Worm (Caenorhabditis elegans) whole organism, L4 larva: ENCODE results near the gene C25F9.10.

Source experiments
- aha-1 ChIP-seq: fragments of 150-350 bp; peaks from one replicate; lab custom pipeline; 2014; ENCODE audit warnings: missing biosample characterization, missing genetic modification characterization
- ceh-44 ChIP-seq: fragments of 200-800 bp; sonication (Bioruptor generic); IDR thresholded peaks from 2 replicates; pipeline ENCODE4 v1.3.6; 2022; ENCODE audit warnings: missing genetic modification reagents, missing genetic modification characterization, missing compliant biosample characterization
- ceh-62 ChIP-seq: sonication (generic microtip); optimal IDR thresholded peaks from 2 replicates; lab custom pipeline; 2017; ENCODE audit warnings: missing biosample characterization, missing genetic modification characterization
- ceh-82 ChIP-seq: sonication (generic microtip); optimal IDR thresholded peaks from 2 replicates; lab custom pipeline; 2017; ENCODE audit warnings: missing biosample characterization, missing genetic modification characterization
- ces-1 ChIP-seq: fragments of 150-350 bp; sonication (generic microtip); optimal IDR thresholded peaks from 4 replicates; lab custom pipeline; 2014; ENCODE audit warnings: missing biosample characterization, missing genetic modification reagents, missing genetic modification characterization
- daf-16 ChIP-seq, 3 experiments: sonication (generic microtip); optimal IDR thresholded peaks; 2 replicates each; lab custom pipeline; 2016 to 2017; ENCODE audit warnings: missing genetic modification characterization in 3 of 3, missing genetic modification reagents in 3 of 3, mild to moderate bottlenecking in 2 of 3, missing compliant biosample characterization in 2 of 3, missing biosample characterization in 1 of 3, moderate library complexity in 1 of 3
- daf-19 ChIP-seq: fragments of 200-800 bp; sonication (Bioruptor generic); conservative IDR thresholded peaks from 2 replicates; pipeline ENCODE4 v1.3.6; 2022; ENCODE audit warnings: missing genetic modification characterization, missing compliant biosample characterization
- dmd-9 ChIP-seq: fragments of 200-800 bp; sonication (Bioruptor generic); IDR thresholded peaks from 2 replicates; pipeline ENCODE4 v1.3.6; 2022; ENCODE audit warnings: missing genetic modification reagents, missing genetic modification characterization, missing compliant biosample characterization
- duxl-1 ChIP-seq: sonication (generic microtip); optimal IDR thresholded peaks from 2 replicates; lab custom pipeline; 2016; ENCODE audit warnings: mild to moderate bottlenecking, missing genetic modification characterization, moderate library complexity, missing compliant biosample characterization; ENCODE audit not compliant: poor library complexity
- hif-1 ChIP-seq, 2 experiments: sonication (generic microtip); optimal IDR thresholded peaks; 2 replicates each; lab custom pipeline; 2016 to 2017; ENCODE audit warnings: missing compliant biosample characterization in 2 of 2, missing genetic modification characterization in 2 of 2, missing genetic modification reagents in 2 of 2, missing genotype in 2 of 2, mild to moderate bottlenecking in 1 of 2
- lin-1 ChIP-seq: fragments of 200-800 bp; sonication (Bioruptor generic); IDR thresholded peaks from 2 replicates; pipeline ENCODE4 v1.3.6; 2022; ENCODE audit warnings: missing genetic modification reagents, missing genetic modification characterization, missing compliant biosample characterization
- lin-29 ChIP-seq: fragments of 200-800 bp; sonication (Bioruptor generic); IDR thresholded peaks from 2 replicates; pipeline ENCODE4 v1.3.6; 2022; ENCODE audit warnings: missing genetic modification reagents, missing genetic modification characterization, missing compliant biosample characterization
- mdt-29 ChIP-seq: fragments of 200-800 bp; sonication (Bioruptor generic); IDR thresholded peaks from 2 replicates; pipeline ENCODE4 v1.3.6; 2022; ENCODE audit warnings: missing genetic modification reagents, missing genetic modification characterization, missing compliant biosample characterization
- mxl-2 ChIP-seq: fragments of 200-800 bp; sonication (Bioruptor generic); conservative IDR thresholded peaks from 2 replicates; pipeline ENCODE4 v1.3.6; 2022; ENCODE audit warnings: missing genetic modification reagents, missing genetic modification characterization, missing compliant biosample characterization
- nhr-42 ChIP-seq: fragments of 200-800 bp; sonication (Bioruptor generic); IDR thresholded peaks from 2 replicates; pipeline ENCODE4 v1.3.6; 2022; ENCODE audit warnings: missing genetic modification characterization, missing compliant biosample characterization
- nhr-48 ChIP-seq: sonication (generic microtip); optimal IDR thresholded peaks from 2 replicates; lab custom pipeline; 2016; ENCODE audit warnings: mild to moderate bottlenecking, missing genetic modification characterization, missing compliant biosample characterization
- pha-4 ChIP-seq, 2 experiments: fragments of 150-350 bp in 1 of 2; fragments of 200-800 bp in 1 of 2; sonication (Bioruptor generic) in 1 of 2; IDR thresholded peaks in 1 of 2; optimal IDR thresholded peaks in 1 of 2; 2 replicates each; pipeline versions ENCODE4 v1.3.6 to Lab custom; 2014 to 2022; ENCODE audit warnings: missing genetic modification characterization in 2 of 2, missing genetic modification reagents in 2 of 2, missing biosample characterization in 1 of 2, missing compliant biosample characterization in 1 of 2
- pqm-1 ChIP-seq: sonication (generic microtip); optimal IDR thresholded peaks from 2 replicates; lab custom pipeline; 2017; ENCODE audit warnings: missing biosample characterization, missing genetic modification characterization
- saeg-2 ChIP-seq: fragments of 200-800 bp; sonication (Bioruptor generic); IDR thresholded peaks from 2 replicates; pipeline ENCODE4 v1.3.6; 2022; ENCODE audit warnings: missing genetic modification reagents, missing genetic modification characterization, missing compliant biosample characterization
- set-16 ChIP-seq: fragments of 200-800 bp; sonication (Bioruptor generic); IDR thresholded peaks from 2 replicates; pipeline ENCODE4 v1.3.6; 2022; ENCODE audit warnings: missing genetic modification reagents, missing genetic modification characterization, missing compliant biosample characterization
- skn-1 ChIP-seq: fragments of 150-350 bp; optimal IDR thresholded peaks from 2 replicates; lab custom pipeline; 2014; ENCODE audit warnings: missing biosample characterization, missing genetic modification characterization
- spr-1 ChIP-seq: sonication (generic microtip); optimal IDR thresholded peaks from 2 replicates; lab custom pipeline; 2016; ENCODE audit warnings: mild to moderate bottlenecking, missing genetic modification characterization, missing compliant biosample characterization
- tag-97 ChIP-seq: fragments of 200-800 bp; sonication (Bioruptor generic); IDR thresholded peaks from 2 replicates; pipeline ENCODE4 v1.3.6; 2022; ENCODE audit warnings: missing genetic modification characterization, missing compliant biosample characterization
- unc-39 ChIP-seq: sonication (generic microtip); optimal IDR thresholded peaks from 2 replicates; lab custom pipeline; 2017; ENCODE audit warnings: missing biosample characterization, missing genetic modification characterization
- unc-62 ChIP-seq, 3 experiments: fragments of 150-350 bp in 1 of 3; sonication (generic microtip); optimal IDR thresholded peaks in 2 of 3; peaks in 1 of 3; 1 replicate in 1 of 3; 2 replicates in 2 of 3; lab custom pipeline; 2014 to 2017; ENCODE audit warnings: missing biosample characterization in 3 of 3, missing genetic modification characterization in 3 of 3, missing genetic modification reagents in 3 of 3, missing genotype in 1 of 3
- vab-7 ChIP-seq: fragments of 200-800 bp; sonication (Bioruptor generic); IDR thresholded peaks from 2 replicates; pipeline ENCODE4 v1.3.6; 2022; ENCODE audit warnings: missing genetic modification reagents, missing genetic modification characterization, missing compliant biosample characterization
- zfp-2 ChIP-seq: sonication (generic microtip); optimal IDR thresholded peaks from 2 replicates; lab custom pipeline; 2016; ENCODE audit warnings: mild to moderate bottlenecking, missing genetic modification characterization, missing compliant biosample characterization
- ztf-7 ChIP-seq: fragments of 150-350 bp; optimal IDR thresholded peaks from 2 replicates; lab custom pipeline; 2014; ENCODE audit warnings: missing biosample characterization, missing genetic modification characterization

The C25F9.10 gene

ce11 chrV:19449544-19449943, 44.0 kb downstream of the C25F9.10 start, which contains the start of gene M04C3.5 (continued):
- TF ChIP-seq ceh-82 (tag; lab: Kevin White, UChicago) = no peak
- no peak for TF ChIP-seq tag-97 (GFP tag; lab: Robert Waterston, UW)
- TF ChIP-seq ceh-44 = no peak
- TF ChIP-seq lin-1 (GFP tag; lab: Robert Waterston, UW) = no peak
- TF ChIP-seq ces-1 (GFP tag; lab: Kevin White, UChicago) = no peak
- TF ChIP-seq zfp-2 (tag; lab: Kevin White, UChicago) = no peak
- TF ChIP-seq mdt-29 (GFP tag; lab: Robert Waterston, UW) = no peak
- TF ChIP-seq pha-4 (GFP tag; IDR thresholded peaks at IDR 0.05; lab: Robert Waterston, UW) = no peak
- TF ChIP-seq pha-4 (tag; optimal IDR thresholded peaks at IDR 0.05; lab: Kevin White, UChicago) = no peak
- no peak for TF ChIP-seq unc-39 (tag; lab: Kevin White, UChicago)
- no peak for TF ChIP-seq ztf-7 (tag; lab: Kevin White, UChicago)
- TF ChIP-seq saeg-2 (GFP tag; lab: Robert Waterston, UW) = no peak
- TF ChIP-seq skn-1 (tag; lab: Kevin White, UChicago) = no peak
- peak; percentile 55 for TF ChIP-seq pqm-1 (tag; lab: Kevin White, UChicago)
- no peak for TF ChIP-seq set-16 (GFP tag; lab: Robert Waterston, UW)
- TF ChIP-seq vab-7 = no peak
- no peak for TF ChIP-seq daf-19 (GFP tag; lab: Robert Waterston, UW)
- TF ChIP-seq unc-62 (GFP tag; optimal IDR thresholded peaks at IDR 0.05 in 1 of 2; lab: Kevin White, UChicago) = peak in 1 of 2 experiments; percentile 67
- no peak for TF ChIP-seq unc-62 (tag; optimal IDR thresholded peaks at IDR 0.05; lab: Kevin White, UChicago)
- no peak for TF ChIP-seq ceh-62 (tag; lab: Kevin White, UChicago)
- peak; percentile 48 for TF ChIP-seq aha-1 (tag; lab: Kevin White, UChicago)
- TF ChIP-seq mxl-2 = no peak

ce11 chrV:19455650-19456049, 50.1 kb downstream of the C25F9.10 start, which contains the start of the genes Y43F8B.13 and Y43F8B.14:
Gene Y43F8B.13 (plus strand): TSS chrV:19455950.
Gene Y43F8B.14 (minus strand): TSS chrV:19455971.
- no peak for TF ChIP-seq lin-29 (GFP tag; lab: Robert Waterston, UW)
- TF ChIP-seq nhr-48 (tag; lab: Kevin White, UChicago) = no peak
- no peak for TF ChIP-seq dmd-9 (GFP tag; lab: Robert Waterston, UW)
- no peak for TF ChIP-seq duxl-1
- TF ChIP-seq hif-1 (tag; optimal IDR thresholded peaks at IDR 0.05; lab: Kevin White, UChicago) = no peak
- TF ChIP-seq pqm-1 (tag; lab: Kevin White, UChicago) = peak; percentile 56
- no peak for TF ChIP-seq spr-1
- TF ChIP-seq nhr-42 (GFP tag; lab: Robert Waterston, UW) = no peak
- TF ChIP-seq daf-16 (GFP tag; optimal IDR thresholded peaks at IDR 0.05; lab: Kevin White, UChicago) = no peak
- TF ChIP-seq daf-16 (tag; optimal IDR thresholded peaks at IDR 0.05; lab: Kevin White, UChicago) = peak; percentile 35
- TF ChIP-seq, all 104 proteins: peak for 2
